Worm (Caenorhabditis elegans) whole organism, mixed stage, embryonic: ENCODE results near the gene nhr-152.
A peak's percentile ranks its signal among the peaks of the same experiment; 100 is the strongest.

Source experiments
- hlh-1 ChIP-seq: fragments of 150-350 bp; optimal IDR thresholded peaks from 2 replicates; lab custom pipeline; 2014; ENCODE audit warnings: missing biosample characterization, missing genetic modification reagents, missing genetic modification characterization
- mep-1 ChIP-seq: fragments of 150-350 bp; optimal IDR thresholded peaks from 2 replicates; lab custom pipeline; 2017; ENCODE audit warnings: missing biosample characterization, missing genetic modification reagents, missing genetic modification characterization, inconsistent platforms
- nhr-12 ChIP-seq: fragments of 150-350 bp; optimal IDR thresholded peaks from 2 replicates; lab custom pipeline; 2014; ENCODE audit warnings: missing biosample characterization, missing genetic modification characterization
- nhr-2 ChIP-seq: fragments of 150-350 bp; optimal IDR thresholded peaks from 2 replicates; lab custom pipeline; 2014; ENCODE audit warnings: missing biosample characterization, missing genetic modification characterization
- nhr-237 ChIP-seq: fragments of 150-350 bp; optimal IDR thresholded peaks from 2 replicates; lab custom pipeline; 2014; ENCODE audit warnings: missing biosample characterization, missing genetic modification characterization
- nhr-28 ChIP-seq: fragments of 150-350 bp; optimal IDR thresholded peaks from 2 replicates; lab custom pipeline; 2014; ENCODE audit warnings: missing biosample characterization, missing genetic modification characterization
- pha-4 ChIP-seq: fragments of 150-350 bp; optimal IDR thresholded peaks from 2 replicates; lab custom pipeline; 2018; ENCODE audit warnings: missing biosample characterization, missing genetic modification reagents, missing genetic modification characterization
- snpc-4 ChIP-seq: fragments of 150-350 bp; optimal IDR thresholded peaks from 2 replicates; lab custom pipeline; 2014; ENCODE audit warnings: missing biosample characterization, missing genetic modification characterization
- tbx-8 ChIP-seq: fragments of 200-800 bp; sonication (Bioruptor generic); optimal IDR thresholded peaks from 2 replicates; lab custom pipeline; 2018; ENCODE audit warnings: mild to moderate bottlenecking, missing genetic modification characterization, moderate library complexity, missing compliant biosample characterization
- unc-39 ChIP-seq: fragments of 150-350 bp; optimal IDR thresholded peaks from 2 replicates; lab custom pipeline; 2014; ENCODE audit warnings: missing biosample characterization, missing genetic modification characterization
- unc-62 ChIP-seq: fragments of 150-350 bp; optimal IDR thresholded peaks from 2 replicates; lab custom pipeline; 2014; ENCODE audit warnings: missing biosample characterization, missing genetic modification reagents, missing genetic modification characterization

DNA sequence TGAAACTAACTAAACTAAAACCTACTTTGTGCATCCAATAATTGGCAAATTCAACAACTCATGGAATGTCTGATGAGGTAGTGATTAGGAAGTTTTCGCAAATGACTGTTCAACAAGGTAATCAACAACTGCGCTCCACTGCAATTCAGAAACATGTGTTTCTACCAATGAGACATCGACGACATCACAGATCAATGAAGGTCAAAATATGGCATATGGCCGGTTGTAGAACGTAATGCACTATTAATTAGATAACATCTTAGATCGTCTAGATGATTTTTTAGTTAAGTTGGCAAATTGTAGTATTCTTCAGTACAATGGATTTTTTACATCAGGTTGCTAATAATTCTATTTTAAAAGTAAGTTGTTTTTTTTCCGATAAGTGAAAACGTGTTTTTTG is at the start of gene nhr-152, which contains the start of gene nhr-94:
- TF ChIP-seq nhr-12 (tag; lab: Kevin White, UChicago) (no peak), nhr-237 (tag; lab: Kevin White, UChicago) (no peak), unc-39 (tag; lab: Kevin White, UChicago) (no peak), nhr-2 (tag; lab: Kevin White, UChicago) (peak; percentile 81), unc-62 (GFP tag; lab: Kevin White, UChicago) (no peak), mep-1 (no peak), snpc-4 (tag; lab: Kevin White, UChicago) (no peak), nhr-28 (tag; lab: Kevin White, UChicago) (no peak), hlh-1 (no peak), pha-4 (tag; lab: Kevin White, UChicago) (no peak), tbx-8 (no peak)
